Worm (Caenorhabditis elegans) whole organism, young adult: ENCODE data around the gene nep-10.

ENCODE experiments used
- B0261.1 ChIP-seq: sonication (generic microtip); optimal IDR thresholded peaks from 2 replicates; lab custom pipeline; 2016; ENCODE audit warnings: mild to moderate bottlenecking, missing genetic modification characterization, moderate library complexity, missing compliant biosample characterization
- C06A6.2 ChIP-seq: fragments of 200-800 bp; sonication (Bioruptor generic); conservative IDR thresholded peaks from 2 replicates; pipeline ENCODE4 v1.3.6; 2022; ENCODE audit warnings: missing genetic modification characterization, missing compliant biosample characterization
- C17E4.6 ChIP-seq: fragments of 200-800 bp; sonication (Bioruptor generic); IDR thresholded peaks from 2 replicates; pipeline ENCODE4 v1.3.6; 2022; ENCODE audit warnings: missing genetic modification reagents, missing genetic modification characterization, missing compliant biosample characterization
- F10E7.11 ChIP-seq: sonication (generic microtip); optimal IDR thresholded peaks from 2 replicates; lab custom pipeline; 2017; ENCODE audit warnings: mild to moderate bottlenecking, missing genetic modification characterization, moderate library complexity, missing compliant biosample characterization
- F33H1.4 ChIP-seq: fragments of 200-800 bp; sonication (Bioruptor generic); IDR thresholded peaks from 2 replicates; pipeline ENCODE4 v1.3.6; 2022; ENCODE audit warnings: missing genetic modification reagents, missing genetic modification characterization, missing compliant biosample characterization
- T26A5.8 ChIP-seq: sonication (generic microtip); optimal IDR thresholded peaks from 2 replicates; lab custom pipeline; 2016; ENCODE audit warnings: missing genetic modification characterization, missing compliant biosample characterization
- Y53F4B.3 ChIP-seq: fragments of 200-800 bp; sonication (Bioruptor generic); IDR thresholded peaks from 2 replicates; pipeline ENCODE4 v1.3.6; 2022; ENCODE audit warnings: missing genetic modification reagents, missing genetic modification characterization, missing compliant biosample characterization
- Y53G8AR.9 ChIP-seq: fragments of 200-800 bp; sonication (Bioruptor generic); conservative IDR thresholded peaks from 2 replicates; pipeline ENCODE4 v1.3.6; 2022; ENCODE audit warnings: missing genetic modification reagents, missing genetic modification characterization, missing compliant biosample characterization
- Y67H2A.10 ChIP-seq: fragments of 200-800 bp; sonication (Bioruptor generic); conservative IDR thresholded peaks from 2 replicates; pipeline ENCODE4 v1.3.6; 2022; ENCODE audit warnings: missing genetic modification reagents, missing genetic modification characterization, missing compliant biosample characterization
- Y95B8A.8 ChIP-seq: fragments of 200-800 bp; sonication (Bioruptor generic); IDR thresholded peaks from 2 replicates; pipeline ENCODE4 v1.3.6; 2022; ENCODE audit warnings: missing genetic modification reagents, missing genetic modification characterization, missing compliant biosample characterization
- ZK185.1 ChIP-seq: sonication (generic microtip); optimal IDR thresholded peaks from 2 replicates; lab custom pipeline; 2016; ENCODE audit warnings: mild to moderate bottlenecking, missing genetic modification characterization, missing compliant biosample characterization; ENCODE audit not compliant: poor library complexity, severe bottlenecking
- ama-1 ChIP-seq, 3 experiments: fragments of 150-350 bp in 1 of 3; sonication (generic microtip) in 2 of 3; optimal IDR thresholded peaks; 2 replicates each; lab custom pipeline; 2014 to 2018; ENCODE audit warnings: missing biosample characterization in 2 of 3, missing genetic modification characterization in 2 of 3, missing genetic modification reagents in 2 of 3
- aptf-2 ChIP-seq: fragments of 200-800 bp; sonication (Bioruptor generic); conservative IDR thresholded peaks from 2 replicates; pipeline ENCODE4 v1.3.6; 2022; ENCODE audit warnings: missing genetic modification reagents, missing genetic modification characterization, missing compliant biosample characterization
- athp-1 ChIP-seq: sonication (generic microtip); optimal IDR thresholded peaks from 2 replicates; lab custom pipeline; 2017; ENCODE audit warnings: mild to moderate bottlenecking, missing genetic modification characterization, missing compliant biosample characterization
- attf-3 ChIP-seq: fragments of 200-800 bp; sonication (Bioruptor generic); conservative IDR thresholded peaks from 2 replicates; pipeline ENCODE4 v1.3.6; 2022; ENCODE audit warnings: missing genetic modification reagents, missing genetic modification characterization, missing compliant biosample characterization
- attf-6 ChIP-seq: fragments of 200-800 bp; sonication (Bioruptor generic); IDR thresholded peaks from 2 replicates; pipeline ENCODE4 v1.3.6; 2022; ENCODE audit warnings: missing genetic modification reagents, missing genetic modification characterization, missing compliant biosample characterization
- bed-2 ChIP-seq: fragments of 200-800 bp; sonication (Bioruptor generic); IDR thresholded peaks from 2 replicates; pipeline ENCODE4 v1.3.6; 2022; ENCODE audit warnings: missing genetic modification reagents, missing genetic modification characterization, missing compliant biosample characterization
- ccch-3 ChIP-seq: fragments of 200-800 bp; sonication (Bioruptor generic); optimal IDR thresholded peaks from 2 replicates; lab custom pipeline; 2018; ENCODE audit warnings: mild to moderate bottlenecking, missing genetic modification characterization, missing compliant biosample characterization
- dpff-1 ChIP-seq: sonication (generic microtip); optimal IDR thresholded peaks from 2 replicates; lab custom pipeline; 2017; ENCODE audit warnings: mild to moderate bottlenecking, missing genetic modification characterization, missing compliant biosample characterization
- egl-18 ChIP-seq: fragments of 200-800 bp; sonication (Bioruptor generic); IDR thresholded peaks from 2 replicates; pipeline ENCODE4 v1.3.6; 2022; ENCODE audit warnings: missing genetic modification reagents, missing genetic modification characterization, missing compliant biosample characterization
- egl-44 ChIP-seq: fragments of 200-800 bp; sonication (Bioruptor generic); IDR thresholded peaks from 2 replicates; pipeline ENCODE4 v1.3.6; 2022; ENCODE audit warnings: missing genetic modification reagents, missing genetic modification characterization, missing compliant biosample characterization
- egrh-3 ChIP-seq: fragments of 200-800 bp; sonication (Bioruptor generic); IDR thresholded peaks from 2 replicates; pipeline ENCODE4 v1.3.6; 2022; ENCODE audit warnings: missing genetic modification reagents, missing genetic modification characterization, missing compliant biosample characterization
- ekl-4 ChIP-seq: fragments of 200-800 bp; sonication (Bioruptor generic); IDR thresholded peaks from 2 replicates; pipeline ENCODE4 v1.3.6; 2022; ENCODE audit warnings: missing genetic modification reagents, missing genetic modification characterization, missing compliant biosample characterization
- ets-4 ChIP-seq: fragments of 200-800 bp; sonication (Bioruptor generic); optimal IDR thresholded peaks from 2 replicates; lab custom pipeline; 2018; ENCODE audit warnings: mild to moderate bottlenecking, missing genetic modification characterization, missing compliant biosample characterization
- gei-17 ChIP-seq: fragments of 200-800 bp; sonication (Bioruptor generic); optimal IDR thresholded peaks from 2 replicates; lab custom pipeline; 2018; ENCODE audit warnings: mild to moderate bottlenecking, missing genetic modification characterization, missing compliant biosample characterization
- hmg-1.2 ChIP-seq: fragments of 200-800 bp; sonication (Bioruptor generic); IDR thresholded peaks from 2 replicates; pipeline ENCODE4 v1.3.6; 2022; ENCODE audit warnings: missing genetic modification reagents, missing genetic modification characterization, missing compliant biosample characterization
- hmg-20 ChIP-seq: fragments of 200-800 bp; sonication (Bioruptor generic); IDR thresholded peaks from 2 replicates; pipeline ENCODE4 v1.3.6; 2022; ENCODE audit warnings: missing genetic modification reagents, missing genetic modification characterization, missing compliant biosample characterization
- hsf-1 ChIP-seq: fragments of 200-800 bp; sonication (Bioruptor generic); IDR thresholded peaks from 2 replicates; pipeline ENCODE4 v1.3.6; 2022; ENCODE audit warnings: missing genetic modification reagents, missing genetic modification characterization, missing compliant biosample characterization
- let-526 ChIP-seq: fragments of 200-800 bp; sonication (Bioruptor generic); IDR thresholded peaks from 2 replicates; pipeline ENCODE4 v1.3.6; 2022; ENCODE audit warnings: missing genetic modification reagents, missing genetic modification characterization, missing compliant biosample characterization
- let-607 ChIP-seq, 2 experiments: fragments of 200-800 bp in 1 of 2; sonication (Bioruptor generic) in 1 of 2; sonication (generic microtip) in 1 of 2; optimal IDR thresholded peaks; 2 replicates each; lab custom pipeline; 2016 to 2018; ENCODE audit warnings: mild to moderate bottlenecking in 2 of 2, missing compliant biosample characterization in 2 of 2, missing genetic modification characterization in 2 of 2, moderate library complexity in 2 of 2, missing genotype in 1 of 2
- lin-35 ChIP-seq, 3 experiments: fragments of 150-350 bp in 2 of 3; sonication (generic microtip) in 1 of 3; optimal IDR thresholded peaks; 2 replicates each; lab custom pipeline; 2014 to 2018; ENCODE audit warnings: missing biosample characterization in 3 of 3, missing genetic modification characterization in 3 of 3, missing genetic modification reagents in 3 of 3
- lin-40 ChIP-seq: sonication (generic microtip); optimal IDR thresholded peaks from 2 replicates; lab custom pipeline; 2016; ENCODE audit warnings: missing genetic modification characterization, mild to moderate bottlenecking, missing compliant biosample characterization, missing genotype, missing genetic modification reagents
- lin-54 ChIP-seq: fragments of 200-800 bp; sonication (Bioruptor generic); optimal IDR thresholded peaks from 2 replicates; lab custom pipeline; 2018; ENCODE audit warnings: mild to moderate bottlenecking, missing genetic modification characterization, missing compliant biosample characterization
- madf-3 ChIP-seq: fragments of 200-800 bp; sonication (Bioruptor generic); IDR thresholded peaks from 2 replicates; pipeline ENCODE4 v1.3.6; 2022; ENCODE audit warnings: missing genetic modification reagents, missing genetic modification characterization, missing compliant biosample characterization
- mcd-1 ChIP-seq: fragments of 200-800 bp; sonication (Bioruptor generic); IDR thresholded peaks from 2 replicates; pipeline ENCODE4 v1.3.6; 2022; ENCODE audit warnings: missing genetic modification reagents, missing genetic modification characterization, missing compliant biosample characterization
- nhr-179 ChIP-seq: sonication (generic microtip); optimal IDR thresholded peaks from 2 replicates; lab custom pipeline; 2016; ENCODE audit warnings: mild to moderate bottlenecking, missing genetic modification characterization, missing compliant biosample characterization
- nhr-27 ChIP-seq: fragments of 200-800 bp; sonication (Bioruptor generic); optimal IDR thresholded peaks from 2 replicates; lab custom pipeline; 2018; ENCODE audit warnings: mild to moderate bottlenecking, missing genetic modification characterization, moderate library complexity, missing compliant biosample characterization
- pha-4 ChIP-seq: fragments of 150-350 bp; sonication (generic microtip); optimal IDR thresholded peaks from 2 replicates; lab custom pipeline; 2014; ENCODE audit warnings: missing biosample characterization, missing genetic modification reagents, missing genetic modification characterization
- rcor-1 ChIP-seq: fragments of 200-800 bp; sonication (Bioruptor generic); IDR thresholded peaks from 2 replicates; pipeline ENCODE4 v1.3.6; 2022; ENCODE audit warnings: missing genetic modification reagents, missing genetic modification characterization, missing compliant biosample characterization
- snpc-1.1 ChIP-seq: sonication (generic microtip); optimal IDR thresholded peaks from 2 replicates; lab custom pipeline; 2017; ENCODE audit warnings: missing genetic modification characterization, mild to moderate bottlenecking, missing compliant biosample characterization, antibody characterized with exemption, moderate library complexity, missing genotype, missing genetic modification reagents; ENCODE audit not compliant: insufficient read depth
- snpc-4 ChIP-seq, 5 experiments: fragments of 150-350 bp in 1 of 5; sonication (generic microtip) in 4 of 5; optimal IDR thresholded peaks; 2 replicates each; lab custom pipeline; 2014 to 2018; ENCODE audit warnings: missing genetic modification characterization in 5 of 5, missing biosample characterization in 3 of 5, antibody characterized with exemption in 2 of 5, mild to moderate bottlenecking in 2 of 5, missing compliant biosample characterization in 2 of 5, missing genotype in 2 of 5, moderate library complexity in 2 of 5, missing genetic modification reagents in 1 of 5
- sptf-2 ChIP-seq: fragments of 200-800 bp; sonication (Bioruptor generic); optimal IDR thresholded peaks from 2 replicates; lab custom pipeline; 2018; ENCODE audit warnings: mild to moderate bottlenecking, missing genetic modification characterization, missing compliant biosample characterization
- tbp1 ChIP-seq: fragments of 200-800 bp; sonication (Bioruptor generic); optimal IDR thresholded peaks from 2 replicates; lab custom pipeline; 2018; ENCODE audit warnings: mild to moderate bottlenecking, missing genetic modification characterization, missing compliant biosample characterization
- unc-62 ChIP-seq: fragments of 150-350 bp; optimal IDR thresholded peaks from 2 replicates; lab custom pipeline; 2014; ENCODE audit warnings: missing biosample characterization, missing genetic modification reagents, missing genetic modification characterization
- zfh-2 ChIP-seq: fragments of 200-800 bp; sonication (Bioruptor generic); conservative IDR thresholded peaks from 2 replicates; pipeline ENCODE4 v1.3.6; 2022; ENCODE audit warnings: missing genetic modification reagents, missing genetic modification characterization, missing compliant biosample characterization
- zim-3 ChIP-seq: sonication (generic microtip); optimal IDR thresholded peaks from 2 replicates; lab custom pipeline; 2017; ENCODE audit warnings: mild to moderate bottlenecking, missing genetic modification characterization, moderate library complexity, missing compliant biosample characterization

The nep-10 gene

ce11 chrII:3439244-3439698 lies 36.5 kb upstream of the nep-10 start (continued):
- TF ChIP-seq athp-1 (tag; lab: Kevin White, UChicago): peak; percentile 74
- no peak for TF ChIP-seq ama-1 (optimal IDR thresholded peaks at IDR 0.05; lab: Kevin White, UChicago)
- peak in 1 of 2 experiments; percentile 65 for TF ChIP-seq ama-1 (GFP tag; optimal IDR thresholded peaks at IDR 0.05; lab: Kevin White, UChicago)
- TF ChIP-seq snpc-4 (GFP tag; optimal IDR thresholded peaks at IDR 0.05; lab: Kevin White, UChicago): peak; percentile 58
- peak in 3 of 4 experiments; percentile 47 to 66 (median 60) for TF ChIP-seq snpc-4 (tag; optimal IDR thresholded peaks at IDR 0.05; lab: Kevin White, UChicago)
- TF ChIP-seq Y53F4B.3 (GFP tag; lab: Robert Waterston, UW): no peak
- no peak for TF ChIP-seq madf-3
- TF ChIP-seq pha-4 (tag; lab: Kevin White, UChicago): no peak
- TF ChIP-seq mcd-1 (GFP tag; lab: Robert Waterston, UW): peak; percentile 80
- peak; percentile 63; the same call in 1 of the 2 replicates for TF ChIP-seq hmg-20 (GFP tag; lab: Robert Waterston, UW)
- 0 out of 2 replicates have a peak, but pooled peaks have one; percentile 32 for TF ChIP-seq F33H1.4 (GFP tag; lab: Robert Waterston, UW)
- peak; percentile 30; the same call in 1 of the 2 replicates for TF ChIP-seq C06A6.2 (GFP tag; lab: Robert Waterston, UW)
- TF ChIP-seq gei-17 (GFP tag; lab: Kevin White, UChicago): peak; percentile 46
- TF ChIP-seq Y95B8A.8 (GFP tag; lab: Robert Waterston, UW): no peak
- TF ChIP-seq C17E4.6 (GFP tag; lab: Robert Waterston, UW): peak; percentile 77
- TF ChIP-seq ets-4 (GFP tag; lab: Kevin White, UChicago): peak; percentile 33
- no peak for TF ChIP-seq lin-40 (tag; lab: Kevin White, UChicago)
- TF ChIP-seq egl-18: no peak
- peak; percentile 52 for TF ChIP-seq T26A5.8 (tag; lab: Kevin White, UChicago)
- peak in 1 of 3 experiments; percentile 39 for TF ChIP-seq lin-35 (GFP tag; optimal IDR thresholded peaks at IDR 0.05; lab: Kevin White, UChicago)
- TF ChIP-seq tbp1: peak; percentile 97
- peak; percentile 73 for TF ChIP-seq sptf-2 (GFP tag; lab: Kevin White, UChicago)
- TF ChIP-seq dpff-1 (tag; lab: Kevin White, UChicago): no peak
- TF ChIP-seq ccch-3 (GFP tag; lab: Kevin White, UChicago): no peak
- TF ChIP-seq Y53G8AR.9: peak; percentile 73; the same call in 1 of the 2 replicates
- TF ChIP-seq egl-44 (GFP tag; lab: Robert Waterston, UW): peak; percentile 81; the same call in 1 of the 2 replicates
- TF ChIP-seq zfh-2 (GFP tag; lab: Robert Waterston, UW): peak; percentile 92
- no peak for TF ChIP-seq bed-2 (GFP tag; lab: Robert Waterston, UW)
- TF ChIP-seq egrh-3 (GFP tag; lab: Robert Waterston, UW): peak; percentile 92
- no peak for TF ChIP-seq hsf-1 (GFP tag; lab: Robert Waterston, UW)
- TF ChIP-seq zim-3 (tag; lab: Kevin White, UChicago): peak; percentile 71
- peak; percentile 65 for TF ChIP-seq F10E7.11 (tag; lab: Kevin White, UChicago)
- peak; percentile 25 to 54 for TF ChIP-seq let-607 (tag; optimal IDR thresholded peaks at IDR 0.05; lab: Kevin White, UChicago)
- peak; percentile 43; the same call in 1 of the 2 replicates for TF ChIP-seq rcor-1 (GFP tag; lab: Robert Waterston, UW)
- peak; percentile 7 for TF ChIP-seq snpc-1.1 (tag; lab: Kevin White, UChicago)
- TF ChIP-seq Y67H2A.10 (GFP tag; lab: Robert Waterston, UW): no peak
- TF ChIP-seq nhr-27 (tag; lab: Kevin White, UChicago): peak; percentile 69
- peak; percentile 59 for TF ChIP-seq lin-54 (GFP tag; lab: Kevin White, UChicago)
- peak; percentile 40; the same call in 1 of the 2 replicates for TF ChIP-seq let-526 (GFP tag; lab: Robert Waterston, UW)
- peak; percentile 97 for TF ChIP-seq B0261.1
- no peak for TF ChIP-seq ZK185.1 (tag; lab: Kevin White, UChicago)
- no peak for TF ChIP-seq attf-3 (GFP tag; lab: Robert Waterston, UW)
- TF ChIP-seq aptf-2: peak; percentile 43; the same call in 1 of the 2 replicates
- 0 out of 2 replicates have a peak, but pooled peaks have one; percentile 39 for TF ChIP-seq attf-6 (GFP tag; lab: Robert Waterston, UW)
- peak; percentile 74 for TF ChIP-seq hmg-1.2 (GFP tag; lab: Robert Waterston, UW)
- TF ChIP-seq unc-62: no peak
- peak; percentile 75 for TF ChIP-seq ekl-4 (GFP tag; lab: Robert Waterston, UW)
- no peak for TF ChIP-seq nhr-179
